Worm (Caenorhabditis elegans): ENCODE data around the gene T24E12.11.

ce11 chrII:3821248-3821647 is 41.9 kb upstream of the T24E12.11 start, which contains the start of gene F54D10.7:
- TF ChIP-seq xbp-1 (tag; optimal IDR thresholded peaks at IDR 0.05) (no peak), ceh-8 (GFP tag; optimal IDR thresholded peaks at IDR 0.05) (no peak)
